Worm (Caenorhabditis elegans): ENCODE results near the gene Y67D8C.6.

Gene Y67D8C.6

ce11 chrIV:3089611-3090010 lies 26.4 kb upstream of the Y67D8C.6 start (continued):
- TF ChIP-seq irx-1 (tag; optimal IDR thresholded peaks at IDR 0.05) (no peak), ama-1 (optimal IDR thresholded peaks at IDR 0.05) (no peak)

ce11 chrIV:3086825-3087224 lies 23.6 kb upstream of the Y67D8C.6 start, which contains the start of gene Y67D8C.9:
Gene Y67D8C.9 (minus strand): TSS chrIV:3086925.
- no peak for TF ChIP-seq sptf-1 (tag; optimal IDR thresholded peaks at IDR 0.05)
- TF ChIP-seq nhr-77 (tag; optimal IDR thresholded peaks at IDR 0.05) = no peak
- no peak for TF ChIP-seq ceh-82 (tag; optimal IDR thresholded peaks at IDR 0.05)
- TF ChIP-seq fkh-10 (GFP tag; optimal IDR thresholded peaks at IDR 0.05) = no peak
- TF ChIP-seq sox-4 (tag; optimal IDR thresholded peaks at IDR 0.05) = no peak
- TF ChIP-seq nhr-71 (tag; optimal IDR thresholded peaks at IDR 0.05) = no peak
- no peak for TF ChIP-seq lsy-2 (tag; optimal IDR thresholded peaks at IDR 0.05)
- TF ChIP-seq skn-1 (tag; optimal IDR thresholded peaks at IDR 0.05) = no peak
- no peak for TF ChIP-seq zag-1 (tag; optimal IDR thresholded peaks at IDR 0.05)
- no peak for TF ChIP-seq alr-1 (tag; optimal IDR thresholded peaks at IDR 0.05; ENCODE audit: borderline replicate concordance)
- TF ChIP-seq ztf-11 (tag; optimal IDR thresholded peaks at IDR 0.05) = no peak
- TF ChIP-seq unc-30 (tag; optimal IDR thresholded peaks at IDR 0.05) = no peak
- no peak for TF ChIP-seq unc-98 (GFP tag; IDR thresholded peaks at IDR 0.05)
- TF ChIP-seq lir-3 (tag; optimal IDR thresholded peaks at IDR 0.05; ENCODE audit: poor library complexity) = no peak
- no peak for TF ChIP-seq nhr-85 (tag)
- TF ChIP-seq ceh-8 (GFP tag; optimal IDR thresholded peaks at IDR 0.05) = no peak
- TF ChIP-seq jun-1 (tag; optimal IDR thresholded peaks at IDR 0.05) = no peak
- no peak for TF ChIP-seq C34B4.2 (tag; optimal IDR thresholded peaks at IDR 0.05)

ce11 chrIV:3076802-3077201 lies 13.6 kb upstream of the Y67D8C.6 start:
- TF ChIP-seq ces-1 (GFP tag; optimal IDR thresholded peaks at IDR 0.05) (no peak), tbx-2 (tag; optimal IDR thresholded peaks at IDR 0.05) (no peak), C34B4.2 (tag; optimal IDR thresholded peaks at IDR 0.05) (no peak), nhr-47 (tag; optimal IDR thresholded peaks at IDR 0.05) (no peak), dpl-1 (GFP tag; optimal IDR thresholded peaks at IDR 0.05) (no peak), jun-1 (tag; optimal IDR thresholded peaks at IDR 0.05) (no peak), lin-13 (GFP tag; optimal IDR thresholded peaks at IDR 0.05) (no peak)

ce11 chrIV:3076207-3076606 lies 13.0 kb upstream of the Y67D8C.6 start, which contains the start of gene Y67D8C.22:
Gene Y67D8C.22 (minus strand): TSS chrIV:3076307.
- TF ChIP-seq pax-3 (tag; optimal IDR thresholded peaks at IDR 0.05) (no peak), xbp-1 (tag; optimal IDR thresholded peaks at IDR 0.05) (no peak), fkh-8 (tag; optimal IDR thresholded peaks at IDR 0.05) (no peak), ceh-90 (tag; optimal IDR thresholded peaks at IDR 0.05) (no peak), C34B4.2 (tag; optimal IDR thresholded peaks at IDR 0.05) (no peak), isw-1 (GFP tag; IDR thresholded peaks at IDR 0.05) (no peak), nhr-19 (GFP tag; conservative IDR thresholded peaks at IDR 0.05) (no peak), nhr-237 (tag; optimal IDR thresholded peaks at IDR 0.05) (no peak), unc-62 (GFP tag; optimal IDR thresholded peaks at IDR 0.05) (no peak), lsy-2 (tag; optimal IDR thresholded peaks at IDR 0.05) (no peak), unc-86 (tag; optimal IDR thresholded peaks at IDR 0.05) (no peak), hlh-4 (tag; optimal IDR thresholded peaks at IDR 0.05) (no peak), mab-9 (GFP tag; IDR thresholded peaks at IDR 0.05) (no peak)

ce11 chrIV:3071997-3072396 lies 8.8 kb upstream of the Y67D8C.6 start, which contains the start of gene Y67D8C.2:
Gene Y67D8C.2 (plus strand): TSS chrIV:3072297.
- TF ChIP-seq lin-14 (GFP tag; optimal IDR thresholded peaks at IDR 0.05) (no peak), alr-1 (tag; optimal IDR thresholded peaks at IDR 0.05; ENCODE audit: borderline replicate concordance) (no peak), tbx-2 (tag; optimal IDR thresholded peaks at IDR 0.05) (no peak), ceh-82 (tag; optimal IDR thresholded peaks at IDR 0.05) (no peak), ztf-11 (tag; optimal IDR thresholded peaks at IDR 0.05) (no peak), mef-2 (tag; optimal IDR thresholded peaks at IDR 0.05) (no peak), tlp-1 (tag; optimal IDR thresholded peaks at IDR 0.05) (no peak), C16A3.4 (tag; optimal IDR thresholded peaks at IDR 0.05) (no peak)
